Fruit fly (Drosophila melanogaster) whole organism, embryonic: ENCODE results near the gene sphe.

Source experiments
- Asciz ChIP-seq: fragments of 200-800 bp; sonication (Bioruptor generic); optimal IDR thresholded peaks from 2 replicates; lab custom pipeline; 2017; ENCODE audit warnings: missing biosample characterization, mild to moderate bottlenecking, missing genetic modification characterization, missing genetic modification reagents
- BEAF-32 ChIP-seq: fragments of 200-800 bp; sonication (Bioruptor generic); optimal IDR thresholded peaks from 3 replicates; lab custom pipeline; 2017; ENCODE audit warnings: missing biosample characterization, missing genetic modification characterization, mild to moderate bottlenecking, moderate library complexity, missing genetic modification reagents
- C15 ChIP-seq: fragments of 200-800 bp; sonication (Bioruptor generic); IDR thresholded peaks from 3 replicates; pipeline ENCODE4 v1.3.6; 2022; ENCODE audit warnings: missing biosample characterization, missing genetic modification characterization
- CG10147 ChIP-seq: fragments of 200-800 bp; sonication (Bioruptor generic); optimal IDR thresholded peaks from 2 replicates; lab custom pipeline; 2019; ENCODE audit warnings: missing biosample characterization, mild to moderate bottlenecking, missing genetic modification characterization, moderate library complexity
- CG11247 ChIP-seq: fragments of 200-800 bp; sonication (Bioruptor generic); IDR thresholded peaks from 2 replicates; pipeline ENCODE4 v1.3.6; 2022; ENCODE audit warnings: missing biosample characterization, missing genetic modification characterization
- CG11560 ChIP-seq: fragments of 200-800 bp; sonication (Bioruptor generic); IDR thresholded peaks from 3 replicates; pipeline ENCODE4 v1.3.6; 2022; ENCODE audit warnings: missing biosample characterization, missing genetic modification characterization
- CG12071 ChIP-seq: fragments of 200-800 bp; sonication (Bioruptor generic); optimal IDR thresholded peaks from 3 replicates; lab custom pipeline; 2018; ENCODE audit warnings: missing biosample characterization, mild to moderate bottlenecking, missing genetic modification characterization
- CG12769 ChIP-seq: fragments of 200-800 bp; sonication (Bioruptor generic); optimal IDR thresholded peaks from 2 replicates; lab custom pipeline; 2019; ENCODE audit warnings: missing biosample characterization, mild to moderate bottlenecking, missing genetic modification characterization, moderate library complexity
- CG14441 ChIP-seq: fragments of 200-800 bp; sonication (Bioruptor generic); IDR thresholded peaks from 2 replicates; pipeline ENCODE4 v1.3.6; 2022; ENCODE audit warnings: missing biosample characterization, missing genetic modification characterization
- CG16815 ChIP-seq: fragments of 200-800 bp; sonication (Bioruptor generic); optimal IDR thresholded peaks from 3 replicates; lab custom pipeline; 2017; ENCODE audit warnings: missing biosample characterization, mild to moderate bottlenecking, missing genetic modification characterization
- CG18262 ChIP-seq: fragments of 200-800 bp; optimal IDR thresholded peaks from 3 replicates; lab custom pipeline; 2019; ENCODE audit warnings: missing biosample characterization, mild to moderate bottlenecking, missing genetic modification characterization, moderate library complexity
- CG18476 ChIP-seq: fragments of 200-800 bp; sonication (Bioruptor generic); optimal IDR thresholded peaks from 2 replicates; lab custom pipeline; 2016; ENCODE audit warnings: missing biosample characterization, mild to moderate bottlenecking, missing genetic modification characterization
- CG2129 ChIP-seq: fragments of 200-800 bp; sonication (Bioruptor generic); IDR thresholded peaks from 2 replicates; pipeline ENCODE4 v1.3.6; 2022; ENCODE audit warnings: missing biosample characterization, missing genetic modification characterization; ENCODE audit not compliant: partially characterized antibody
- CG3281 ChIP-seq: fragments of 200-800 bp; sonication (Bioruptor generic); optimal IDR thresholded peaks from 3 replicates; lab custom pipeline; 2017; ENCODE audit warnings: missing biosample characterization, mild to moderate bottlenecking, missing genetic modification characterization
- CG34376 ChIP-seq: fragments of 200-800 bp; sonication (Bioruptor generic); optimal IDR thresholded peaks from 2 replicates; lab custom pipeline; 2018; ENCODE audit warnings: missing biosample characterization, mild to moderate bottlenecking, missing genetic modification characterization
- CG3995 ChIP-seq: fragments of 200-800 bp; sonication (Bioruptor generic); optimal IDR thresholded peaks from 3 replicates; lab custom pipeline; 2016; ENCODE audit warnings: missing biosample characterization, missing genetic modification characterization
- CG4424 ChIP-seq: fragments of 200-800 bp; sonication (Bioruptor generic); optimal IDR thresholded peaks from 3 replicates; lab custom pipeline; 2016; ENCODE audit warnings: missing biosample characterization, missing genetic modification characterization
- CG4730 ChIP-seq: fragments of 200-800 bp; sonication (Bioruptor generic); IDR thresholded peaks from 2 replicates; pipeline ENCODE4 v1.3.6; 2022; ENCODE audit warnings: missing biosample characterization, missing genetic modification characterization
- CG4854 ChIP-seq: fragments of 200-800 bp; sonication (Bioruptor generic); optimal IDR thresholded peaks from 2 replicates; lab custom pipeline; 2016; ENCODE audit warnings: missing biosample characterization, missing genetic modification characterization, inconsistent platforms
- CG5245 ChIP-seq: fragments of 200-800 bp; sonication (Bioruptor generic); optimal IDR thresholded peaks from 3 replicates; lab custom pipeline; 2016; ENCODE audit warnings: missing biosample characterization, missing genetic modification characterization
- CG7786 ChIP-seq: fragments of 200-800 bp; sonication (Bioruptor generic); optimal IDR thresholded peaks from 2 replicates; lab custom pipeline; 2016; ENCODE audit warnings: missing biosample characterization, missing genetic modification characterization
- CG9437 ChIP-seq: fragments of 200-800 bp; sonication (Bioruptor generic); optimal IDR thresholded peaks from 2 replicates; lab custom pipeline; 2018; ENCODE audit warnings: missing biosample characterization, mild to moderate bottlenecking, missing genetic modification characterization
- Fer1 ChIP-seq: fragments of 200-800 bp; sonication (Bioruptor generic); optimal IDR thresholded peaks from 2 replicates; lab custom pipeline; 2017; ENCODE audit warnings: missing biosample characterization, mild to moderate bottlenecking, missing genetic modification characterization
- HLH4C ChIP-seq: fragments of 200-800 bp; sonication (Bioruptor generic); IDR thresholded peaks from 3 replicates; pipeline ENCODE4 v1.3.6; 2022; ENCODE audit warnings: missing biosample characterization, missing genetic modification characterization; ENCODE audit not compliant: partially characterized antibody
- Hr51 ChIP-seq, 2 experiments: fragments of 200-800 bp; sonication (Bioruptor generic); optimal IDR thresholded peaks; 2 replicates in 1 of 2; 3 replicates in 1 of 2; lab custom pipeline; 2016 to 2018; ENCODE audit warnings: missing biosample characterization in 2 of 2, missing genetic modification characterization in 2 of 2, mild to moderate bottlenecking in 1 of 2, moderate library complexity in 1 of 2
- Mrtf ChIP-seq: fragments of 200-800 bp; sonication (Bioruptor generic); IDR thresholded peaks from 3 replicates; pipeline ENCODE4 v1.3.6; 2022; ENCODE audit warnings: missing biosample characterization, missing genetic modification characterization
- Rfx ChIP-seq: fragments of 200-800 bp; sonication (Bioruptor generic); IDR thresholded peaks from 2 replicates; pipeline ENCODE4 v1.3.6; 2022; ENCODE audit warnings: missing biosample characterization, missing genetic modification characterization
- Tbp ChIP-seq: fragments of >200 bp; optimal IDR thresholded peaks from 2 replicates; lab custom pipeline; 2018; ENCODE audit warnings: missing biosample characterization, missing genetic modification characterization
- Xrp1 ChIP-seq: fragments of 200-800 bp; sonication (Bioruptor generic); IDR thresholded peaks from 2 replicates; pipeline ENCODE4 v1.3.6; 2022; ENCODE audit warnings: missing biosample characterization, missing genetic modification characterization
- chn ChIP-seq: fragments of 200-800 bp; sonication (Bioruptor generic); optimal IDR thresholded peaks from 2 replicates; lab custom pipeline; 2016; ENCODE audit warnings: missing biosample characterization, missing genetic modification characterization
- eyg ChIP-seq: fragments of 200-800 bp; sonication (Bioruptor generic); optimal IDR thresholded peaks from 3 replicates; lab custom pipeline; 2016; ENCODE audit warnings: missing biosample characterization, missing genetic modification characterization
- fd3F ChIP-seq: fragments of 200-800 bp; sonication (Bioruptor generic); optimal IDR thresholded peaks from 2 replicates; lab custom pipeline; 2018; ENCODE audit warnings: missing biosample characterization, mild to moderate bottlenecking, missing genetic modification characterization, moderate library complexity
- grau ChIP-seq: fragments of 200-800 bp; optimal IDR thresholded peaks from 3 replicates; lab custom pipeline; 2019; ENCODE audit warnings: missing biosample characterization, mild to moderate bottlenecking, missing genetic modification characterization, moderate library complexity
- gsb-n ChIP-seq: fragments of 200-800 bp; sonication (Bioruptor generic); optimal IDR thresholded peaks from 3 replicates; lab custom pipeline; 2018; ENCODE audit warnings: missing biosample characterization, mild to moderate bottlenecking, missing genetic modification characterization
- hb ChIP-seq: fragments of 200-800 bp; sonication (Bioruptor generic); IDR thresholded peaks from 3 replicates; pipeline ENCODE4 v1.3.6; 2022; ENCODE audit warnings: missing biosample characterization, missing genetic modification characterization; ENCODE audit not compliant: partially characterized antibody
- jing ChIP-seq: fragments of 200-800 bp; sonication (Bioruptor generic); optimal IDR thresholded peaks from 2 replicates; lab custom pipeline; 2018; ENCODE audit warnings: missing biosample characterization, mild to moderate bottlenecking, missing genetic modification characterization
- kah ChIP-seq: fragments of 200-800 bp; sonication (Bioruptor generic); optimal IDR thresholded peaks from 2 replicates; lab custom pipeline; 2018; ENCODE audit warnings: missing biosample characterization, mild to moderate bottlenecking, missing genetic modification characterization
- kni ChIP-seq: fragments of 200-800 bp; sonication (Bioruptor generic); optimal IDR thresholded peaks from 3 replicates; lab custom pipeline; 2017; ENCODE audit warnings: mild to moderate bottlenecking, missing biosample characterization, missing genetic modification reagents, missing genetic modification characterization
- mld ChIP-seq: fragments of 200-800 bp; sonication (Bioruptor generic); IDR thresholded peaks from 3 replicates; pipeline ENCODE4 v1.3.6; 2022; ENCODE audit warnings: missing biosample characterization, missing genetic modification characterization; ENCODE audit not compliant: partially characterized antibody
- org-1 ChIP-seq: fragments of 200-800 bp; sonication (Bioruptor generic); optimal IDR thresholded peaks from 2 replicates; lab custom pipeline; 2017; ENCODE audit warnings: missing biosample characterization, missing genetic modification characterization
- p53 ChIP-seq: fragments of 200-800 bp; sonication (Bioruptor generic); optimal IDR thresholded peaks from 2 replicates; lab custom pipeline; 2016; ENCODE audit warnings: missing biosample characterization, missing genetic modification characterization
- pho ChIP-seq: fragments of 200-800 bp; sonication (Bioruptor generic); optimal IDR thresholded peaks from 2 replicates; lab custom pipeline; 2016; ENCODE audit warnings: missing biosample characterization, missing genetic modification characterization
- phol ChIP-seq: fragments of 200-800 bp; sonication (Bioruptor generic); optimal IDR thresholded peaks from 3 replicates; lab custom pipeline; 2018; ENCODE audit warnings: missing biosample characterization, mild to moderate bottlenecking, missing genetic modification characterization, moderate library complexity
- pum ChIP-seq: fragments of 200-800 bp; sonication (Bioruptor generic); optimal IDR thresholded peaks from 2 replicates; lab custom pipeline; 2016; ENCODE audit warnings: missing biosample characterization, missing genetic modification characterization
- seq ChIP-seq: fragments of 200-800 bp; sonication (Bioruptor generic); IDR thresholded peaks from 2 replicates; pipeline ENCODE4 v1.3.6; 2022; ENCODE audit warnings: missing biosample characterization, missing genetic modification characterization
- sr ChIP-seq: fragments of 200-800 bp; sonication (Bioruptor generic); IDR thresholded peaks from 3 replicates; pipeline ENCODE4 v1.3.6; 2022; ENCODE audit warnings: missing biosample characterization, missing genetic modification characterization
- tgo ChIP-seq: fragments of 200-800 bp; sonication (Bioruptor generic); IDR thresholded peaks from 3 replicates; pipeline ENCODE4 v1.3.6; 2022; ENCODE audit warnings: missing biosample characterization, missing genetic modification characterization
- tio ChIP-seq: fragments of 200-800 bp; sonication (Bioruptor generic); optimal IDR thresholded peaks from 2 replicates; lab custom pipeline; 2017; ENCODE audit warnings: missing biosample characterization, missing genetic modification characterization, inconsistent platforms
- z ChIP-seq: fragments of 200-800 bp; sonication (Bioruptor generic); IDR thresholded peaks from 3 replicates; pipeline ENCODE4 v1.3.6; 2022; ENCODE audit warnings: missing biosample characterization, missing genetic modification characterization

Gene sphe

DNA sequence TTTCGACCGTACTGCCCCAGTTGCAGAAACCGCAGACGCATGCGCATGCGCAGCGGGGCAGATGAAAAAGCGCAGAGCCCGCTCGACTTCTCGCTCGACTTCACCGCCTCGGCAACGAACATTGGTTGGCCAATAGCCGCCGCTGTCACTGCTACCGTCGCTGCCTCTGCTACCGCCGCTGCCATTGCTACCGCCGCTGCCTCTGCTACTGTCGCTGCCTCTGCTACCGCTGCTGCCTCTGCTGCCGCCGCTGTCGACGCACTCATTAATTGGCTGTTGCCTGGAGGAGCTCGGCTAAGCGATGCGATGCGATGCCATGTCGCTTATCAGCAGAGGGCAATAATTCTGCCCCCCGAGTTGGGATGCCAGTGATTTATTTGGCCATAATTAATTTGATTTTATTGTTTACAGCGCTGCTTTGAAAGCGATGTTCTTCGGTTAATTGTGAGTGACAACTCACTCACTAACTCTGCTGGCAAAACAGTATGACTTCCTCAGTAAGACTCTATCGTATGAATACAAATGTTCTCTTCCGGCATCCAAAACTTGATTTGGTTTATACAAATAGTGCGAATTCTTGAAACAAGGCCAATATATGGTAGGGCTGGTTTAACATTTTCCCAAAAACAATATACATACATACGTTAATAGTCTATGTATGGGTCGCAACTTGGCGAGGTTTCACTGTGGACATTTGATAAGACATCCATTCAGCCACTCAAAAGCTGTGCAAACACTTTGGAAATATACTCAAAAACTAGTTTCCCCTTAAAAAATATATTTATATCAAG is 30.9 kb downstream of the sphe start (continued):
- TF ChIP-seq tgo (GFP tag; lab: Robert Waterston, UW) (0 out of 3 replicates have a peak, but pooled peaks have one; percentile 13), CG18476 (GFP tag; lab: Kevin White, UChicago) (no peak), pum (GFP tag; lab: Kevin White, UChicago) (no peak), CG10147 (GFP tag; lab: Kevin White, UChicago) (no peak), Rfx (GFP tag; lab: Robert Waterston, UW) (peak; percentile 54; the same call in 1 of the 2 replicates), p53 (GFP tag; lab: Kevin White, UChicago) (no peak), CG3281 (GFP tag; lab: Kevin White, UChicago) (peak; percentile 45), sr (GFP tag; lab: Robert Waterston, UW) (no peak), CG12071 (GFP tag; lab: Kevin White, UChicago) (no peak), Xrp1 (GFP tag; lab: Robert Waterston, UW) (peak; percentile 24; the same call in 1 of the 2 replicates), CG5245 (GFP tag; lab: Kevin White, UChicago) (no peak), CG11560 (tag; lab: Robert Waterston, UW) (no peak), kah (GFP tag; lab: Kevin White, UChicago) (no peak), fd3F (GFP tag; lab: Kevin White, UChicago) (no peak), Hr51 (GFP tag; optimal IDR thresholded peaks at IDR 0.05; lab: Kevin White, UChicago) (peak in 1 of 2 experiments; percentile 49), mld (GFP tag; lab: Robert Waterston, UW) (no peak), pho (no peak), jing (no peak), Mrtf (GFP tag; lab: Robert Waterston, UW) (no peak), CG9437 (GFP tag; lab: Kevin White, UChicago) (no peak), eyg (GFP tag; lab: Kevin White, UChicago) (no peak), org-1 (GFP tag; lab: Kevin White, UChicago) (no peak), CG12769 (tag; lab: Kevin White, UChicago) (peak; percentile 65), CG4730 (GFP tag; lab: Robert Waterston, UW) (no peak), CG18262 (peak; percentile 4), chn (GFP tag; lab: Kevin White, UChicago) (no peak), grau (tag; lab: Kevin White, UChicago) (peak; percentile 89), seq (GFP tag; lab: Robert Waterston, UW) (no peak), CG34376 (GFP tag; lab: Kevin White, UChicago) (no peak), CG4424 (GFP tag; lab: Kevin White, UChicago) (no peak), CG16815 (GFP tag; lab: Kevin White, UChicago) (no peak), hb (GFP tag; lab: Robert Waterston, UW) (no peak), CG4854 (no peak), CG11247 (GFP tag; lab: Robert Waterston, UW) (no peak), tio (GFP tag; lab: Kevin White, UChicago) (no peak), CG7786 (peak; percentile 0), CG14441 (GFP tag; lab: Robert Waterston, UW) (peak; percentile 50), Tbp (GFP tag; lab: Kevin White, UChicago) (no peak), Asciz (GFP tag; lab: Kevin White, UChicago) (no peak), kni (GFP tag; lab: Kevin White, UChicago) (no peak), CG3995 (no peak), HLH4C (GFP tag; lab: Robert Waterston, UW) (no peak), CG2129 (no peak), BEAF-32 (GFP tag; lab: Kevin White, UChicago) (no peak), z (GFP tag; lab: Robert Waterston, UW) (peak; percentile 48; the same call in 1 of the 3 replicates), C15 (no peak), gsb-n (tag; lab: Kevin White, UChicago) (no peak), phol (tag; lab: Kevin White, UChicago) (peak; percentile 1), Fer1 (GFP tag; lab: Kevin White, UChicago) (peak; percentile 27)
